Fruit fly (Drosophila melanogaster) whole organism, prepupa: ENCODE measurements around the gene udt.

Experiments used
- Blimp-1 ChIP-seq: fragments of 200-800 bp; sonication (Bioruptor generic); optimal IDR thresholded peaks from 3 replicates; lab custom pipeline; 2017; ENCODE audit warnings: missing biosample characterization, missing genetic modification characterization, mild to moderate bottlenecking, moderate library complexity, missing genetic modification reagents
- CG10669 ChIP-seq: fragments of 200-800 bp; sonication (Bioruptor generic); optimal IDR thresholded peaks from 3 replicates; lab custom pipeline; 2018; ENCODE audit warnings: missing biosample characterization, mild to moderate bottlenecking, missing genetic modification characterization, moderate library complexity
- CG11294 ChIP-seq: fragments of 200-800 bp; sonication (Bioruptor generic); IDR thresholded peaks from 2 replicates; pipeline ENCODE4 v1.3.6; 2022; ENCODE audit warnings: missing biosample characterization, missing genetic modification characterization
- CG11762 ChIP-seq: fragments of 200-800 bp; sonication (Bioruptor generic); optimal IDR thresholded peaks from 3 replicates; lab custom pipeline; 2016; ENCODE audit warnings: missing biosample characterization, missing genetic modification characterization; ENCODE audit not compliant: insufficient read depth
- CG15336 ChIP-seq: fragments of 200-800 bp; sonication (Bioruptor generic); IDR thresholded peaks from 2 replicates; pipeline ENCODE4 v1.3.6; 2022; ENCODE audit warnings: missing biosample characterization, missing genetic modification characterization
- CG1621 ChIP-seq: fragments of 200-800 bp; sonication (Bioruptor generic); optimal IDR thresholded peaks from 3 replicates; lab custom pipeline; 2018; ENCODE audit warnings: missing biosample characterization, mild to moderate bottlenecking, missing genetic modification characterization
- CG16779 ChIP-seq: fragments of 200-800 bp; sonication (Bioruptor generic); optimal IDR thresholded peaks from 3 replicates; lab custom pipeline; 2017; ENCODE audit warnings: missing biosample characterization, mild to moderate bottlenecking, missing genetic modification characterization
- CG3032 ChIP-seq: fragments of 200-800 bp; optimal IDR thresholded peaks from 2 replicates; lab custom pipeline; 2019; ENCODE audit warnings: missing biosample characterization, mild to moderate bottlenecking, missing genetic modification characterization, moderate library complexity
- CG31627 ChIP-seq: fragments of 200-800 bp; sonication (Bioruptor generic); optimal IDR thresholded peaks from 3 replicates; lab custom pipeline; 2016; ENCODE audit warnings: missing biosample characterization, missing genetic modification characterization
- CG32006 ChIP-seq: fragments of 200-800 bp; sonication (Bioruptor generic); optimal IDR thresholded peaks from 3 replicates; lab custom pipeline; 2017; ENCODE audit warnings: missing biosample characterization, mild to moderate bottlenecking, missing genetic modification characterization
- CG34406 ChIP-seq: fragments of 200-800 bp; sonication (Bioruptor generic); optimal IDR thresholded peaks from 3 replicates; lab custom pipeline; 2016; ENCODE audit warnings: missing biosample characterization, missing genetic modification characterization
- CG3919 ChIP-seq: fragments of 200-800 bp; sonication (Bioruptor generic); optimal IDR thresholded peaks from 3 replicates; lab custom pipeline; 2016; ENCODE audit warnings: missing biosample characterization, missing genetic modification characterization
- CG6163 ChIP-seq: fragments of 200-800 bp; sonication (Bioruptor generic); IDR thresholded peaks from 3 replicates; pipeline ENCODE4 v1.3.6; 2022; ENCODE audit warnings: missing biosample characterization, missing genetic modification characterization
- CG6808 ChIP-seq: fragments of 200-800 bp; sonication (Bioruptor generic); optimal IDR thresholded peaks from 3 replicates; lab custom pipeline; 2017; ENCODE audit warnings: missing biosample characterization, missing genetic modification characterization, mild to moderate bottlenecking, moderate library complexity, missing genetic modification reagents
- CG7368 ChIP-seq: fragments of 200-800 bp; sonication (Bioruptor generic); optimal IDR thresholded peaks from 3 replicates; lab custom pipeline; 2016; ENCODE audit warnings: missing biosample characterization, missing genetic modification characterization
- CG8119 ChIP-seq: fragments of 200-800 bp; sonication (Bioruptor generic); IDR thresholded peaks from 3 replicates; pipeline ENCODE4 v1.3.6; 2022; ENCODE audit warnings: missing biosample characterization, missing genetic modification characterization
- CG8319 ChIP-seq: fragments of 200-800 bp; sonication (Bioruptor generic); optimal IDR thresholded peaks from 3 replicates; lab custom pipeline; 2016; ENCODE audit warnings: missing biosample characterization, missing genetic modification characterization
- CG8632 ChIP-seq: fragments of 200-800 bp; sonication (Bioruptor generic); optimal IDR thresholded peaks from 3 replicates; lab custom pipeline; 2016; ENCODE audit warnings: missing biosample characterization, missing genetic modification characterization
- CG9139 ChIP-seq: fragments of 200-800 bp; sonication (Bioruptor generic); optimal IDR thresholded peaks from 3 replicates; lab custom pipeline; 2017; ENCODE audit warnings: missing biosample characterization, mild to moderate bottlenecking, missing genetic modification characterization
- Eip75B ChIP-seq: fragments of 200-800 bp; sonication (Bioruptor generic); optimal IDR thresholded peaks from 3 replicates; lab custom pipeline; 2016; ENCODE audit warnings: missing biosample characterization, missing genetic modification characterization
- Eip78C ChIP-seq: fragments of 200-800 bp; sonication (Bioruptor generic); peaks from one replicate; lab custom pipeline; 2016; ENCODE audit warnings: missing biosample characterization, missing genetic modification characterization
- Eip93F ChIP-seq: fragments of 200-800 bp; sonication (Bioruptor generic); optimal IDR thresholded peaks from 2 replicates; lab custom pipeline; 2016; ENCODE audit warnings: missing biosample characterization, mild to moderate bottlenecking, missing genetic modification characterization
- Ets21C ChIP-seq: fragments of 200-800 bp; sonication (Bioruptor generic); optimal IDR thresholded peaks from 3 replicates; lab custom pipeline; 2016; ENCODE audit warnings: missing biosample characterization, missing genetic modification characterization
- Hr38 ChIP-seq: sonication (Bioruptor generic); optimal IDR thresholded peaks from 2 replicates; lab custom pipeline; 2016; ENCODE audit warnings: missing biosample characterization, missing genetic modification characterization
- Hr4 ChIP-seq: fragments of 200-800 bp; sonication (Bioruptor generic); optimal IDR thresholded peaks from 3 replicates; lab custom pipeline; 2016; ENCODE audit warnings: missing biosample characterization, missing genetic modification characterization
- Lpt ChIP-seq: fragments of 200-800 bp; sonication (Bioruptor generic); optimal IDR thresholded peaks from 3 replicates; lab custom pipeline; 2016; ENCODE audit warnings: missing biosample characterization, missing genetic modification characterization
- OdsH ChIP-seq: fragments of 200-800 bp; sonication (Bioruptor generic); optimal IDR thresholded peaks from 3 replicates; lab custom pipeline; 2016; ENCODE audit warnings: missing biosample characterization, missing genetic modification characterization
- Smox ChIP-seq: fragments of 200-800 bp; sonication (Bioruptor generic); optimal IDR thresholded peaks from 3 replicates; lab custom pipeline; 2016; ENCODE audit warnings: missing biosample characterization, missing genetic modification characterization
- Sox102F ChIP-seq: fragments of 200-800 bp; sonication (Bioruptor generic); optimal IDR thresholded peaks from 2 replicates; lab custom pipeline; 2016; ENCODE audit warnings: missing biosample characterization, mild to moderate bottlenecking, missing genetic modification characterization
- Sox14 ChIP-seq: fragments of 200-800 bp; sonication (Bioruptor generic); optimal IDR thresholded peaks from 3 replicates; lab custom pipeline; 2016; ENCODE audit warnings: missing biosample characterization, missing genetic modification characterization
- achi ChIP-seq: fragments of 200-800 bp; sonication (Bioruptor generic); optimal IDR thresholded peaks from 3 replicates; lab custom pipeline; 2016; ENCODE audit warnings: missing biosample characterization, missing genetic modification characterization
- cyc ChIP-seq: fragments of 200-800 bp; sonication (Bioruptor generic); optimal IDR thresholded peaks from 3 replicates; lab custom pipeline; 2016; ENCODE audit warnings: missing biosample characterization, missing genetic modification characterization
- dac ChIP-seq: fragments of 200-800 bp; sonication (Bioruptor generic); optimal IDR thresholded peaks from 2 replicates; lab custom pipeline; 2017; ENCODE audit warnings: missing biosample characterization, mild to moderate bottlenecking, missing genetic modification characterization
- eg ChIP-seq: fragments of 200-800 bp; sonication (Bioruptor generic); IDR thresholded peaks from 3 replicates; pipeline ENCODE4 v1.3.6; 2022; ENCODE audit warnings: missing biosample characterization, missing genetic modification characterization
- esn ChIP-seq: fragments of 200-800 bp; sonication (Bioruptor generic); optimal IDR thresholded peaks from 2 replicates; lab custom pipeline; 2016; ENCODE audit warnings: missing biosample characterization, mild to moderate bottlenecking, missing genetic modification characterization, moderate library complexity
- fd59A ChIP-seq: fragments of 200-800 bp; sonication (Bioruptor generic); optimal IDR thresholded peaks from 2 replicates; lab custom pipeline; 2017; ENCODE audit warnings: missing biosample characterization, mild to moderate bottlenecking, missing genetic modification characterization, missing genetic modification reagents
- fd85E ChIP-seq: fragments of 200-800 bp; sonication (Bioruptor generic); optimal IDR thresholded peaks from 3 replicates; lab custom pipeline; 2016; ENCODE audit warnings: missing biosample characterization, missing genetic modification characterization
- fkh ChIP-seq: fragments of 200-800 bp; sonication (Bioruptor generic); optimal IDR thresholded peaks from 3 replicates; lab custom pipeline; 2017; ENCODE audit warnings: missing biosample characterization, mild to moderate bottlenecking, missing genetic modification characterization, moderate library complexity
- lz ChIP-seq: fragments of 200-800 bp; sonication (Bioruptor generic); optimal IDR thresholded peaks from 3 replicates; lab custom pipeline; 2016; ENCODE audit warnings: missing biosample characterization, missing genetic modification characterization
- net ChIP-seq: fragments of 200-800 bp; sonication (Bioruptor generic); optimal IDR thresholded peaks from 3 replicates; lab custom pipeline; 2016; ENCODE audit warnings: missing biosample characterization, missing genetic modification characterization
- ss ChIP-seq, 2 experiments: fragments of 200-800 bp; sonication (Bioruptor generic); optimal IDR thresholded peaks; 2 replicates in 1 of 2; 3 replicates in 1 of 2; lab custom pipeline; 2017 to 2018; ENCODE audit warnings: mild to moderate bottlenecking in 2 of 2, missing biosample characterization in 2 of 2, missing genetic modification characterization in 2 of 2, moderate library complexity in 1 of 2
- svp ChIP-seq: fragments of 200-800 bp; sonication (Bioruptor generic); peaks from one replicate; lab custom pipeline; 2016; ENCODE audit warnings: missing biosample characterization, missing genetic modification characterization
- topi ChIP-seq: fragments of 200-800 bp; sonication (Bioruptor generic); optimal IDR thresholded peaks from 3 replicates; lab custom pipeline; 2016; ENCODE audit warnings: missing biosample characterization, missing genetic modification characterization
- vri ChIP-seq: fragments of 200-800 bp; sonication (Bioruptor generic); optimal IDR thresholded peaks from 3 replicates; lab custom pipeline; 2016; ENCODE audit warnings: missing biosample characterization, mild to moderate bottlenecking, missing genetic modification characterization

The udt gene

DNA sequence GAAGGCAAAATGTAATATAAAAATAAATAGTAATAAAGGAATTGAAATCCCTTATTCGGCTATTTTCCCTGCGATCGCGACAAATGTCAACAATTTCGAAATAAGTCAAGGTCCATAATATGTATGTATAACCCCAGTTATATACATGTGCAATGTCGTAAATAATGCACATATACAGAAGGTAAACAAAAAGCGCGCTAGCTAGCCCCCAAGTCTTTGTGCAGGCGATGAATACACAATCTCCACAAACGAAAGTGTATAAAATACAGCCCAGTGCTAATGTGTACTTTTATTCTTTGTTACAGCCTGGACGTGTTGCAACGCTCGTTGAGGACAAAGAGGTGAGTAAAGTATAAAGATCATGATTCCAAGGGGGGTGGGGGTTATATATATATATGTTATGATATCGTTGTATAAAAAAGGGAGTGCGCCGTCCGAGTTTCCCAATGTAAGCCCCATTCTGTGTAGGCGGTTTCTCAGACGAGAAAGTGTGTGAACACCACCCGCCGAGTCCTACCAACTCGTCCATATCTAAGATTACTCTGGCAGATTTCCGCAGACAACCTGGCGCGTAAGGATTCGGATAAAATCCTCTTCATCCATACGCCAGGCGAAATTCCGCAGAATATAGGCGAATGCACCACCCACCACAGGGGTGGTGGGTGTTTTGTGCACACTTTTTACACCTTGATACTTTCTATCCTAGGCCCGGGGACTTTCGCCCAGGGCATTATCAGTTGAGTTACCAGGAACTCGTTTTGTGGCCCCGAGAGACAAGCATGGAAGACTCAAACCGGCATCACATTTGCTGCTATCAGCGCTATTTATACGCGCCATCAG, 33.2 kb downstream of the udt start (continued):
- TF ChIP-seq Blimp-1 (GFP tag; lab: Kevin White, UChicago): peak; percentile 72
- TF ChIP-seq svp (GFP tag; lab: Kevin White, UChicago): peak; percentile 88
- peak; percentile 95 for TF ChIP-seq Sox14 (GFP tag; lab: Kevin White, UChicago)
- peak; percentile 41 for TF ChIP-seq CG16779 (tag; lab: Kevin White, UChicago)
- TF ChIP-seq Hr38 (GFP tag; lab: Kevin White, UChicago): no peak
- TF ChIP-seq Eip78C (GFP tag; lab: Kevin White, UChicago): peak; percentile 84
- TF ChIP-seq Eip75B: peak; percentile 59
- no peak for TF ChIP-seq lz (GFP tag; lab: Kevin White, UChicago)
- TF ChIP-seq Hr4 (GFP tag; lab: Kevin White, UChicago): no peak
- peak; percentile 59 to 67 for TF ChIP-seq ss (GFP tag; optimal IDR thresholded peaks at IDR 0.05; lab: Kevin White, UChicago)
- peak; percentile 38 for TF ChIP-seq net
- peak; percentile 26 for TF ChIP-seq Lpt (GFP tag; lab: Kevin White, UChicago)
- TF ChIP-seq esn: peak; percentile 14
- TF ChIP-seq Eip93F (GFP tag; lab: Kevin White, UChicago): peak; percentile 61
- peak; percentile 37; the same call in 2 of the 3 replicates for TF ChIP-seq CG8119 (GFP tag; lab: Robert Waterston, UW)
- TF ChIP-seq Sox102F (GFP tag; lab: Kevin White, UChicago): peak; percentile 36
- peak; percentile 59 for TF ChIP-seq vri (GFP tag; lab: Kevin White, UChicago)

- TF ChIP-seq fkh (GFP tag; lab: Kevin White, UChicago): peak; percentile 93
- 0 out of 3 replicates have a peak, but pooled peaks have one; percentile 9 for TF ChIP-seq eg (GFP tag; lab: Robert Waterston, UW)
- TF ChIP-seq CG3919 (GFP tag; lab: Kevin White, UChicago): no peak
- TF ChIP-seq CG34406 (GFP tag; lab: Kevin White, UChicago): no peak
Observed at dm6 chr3R:23729066-23729465, 34.0 kb downstream of the udt start.

DNA sequence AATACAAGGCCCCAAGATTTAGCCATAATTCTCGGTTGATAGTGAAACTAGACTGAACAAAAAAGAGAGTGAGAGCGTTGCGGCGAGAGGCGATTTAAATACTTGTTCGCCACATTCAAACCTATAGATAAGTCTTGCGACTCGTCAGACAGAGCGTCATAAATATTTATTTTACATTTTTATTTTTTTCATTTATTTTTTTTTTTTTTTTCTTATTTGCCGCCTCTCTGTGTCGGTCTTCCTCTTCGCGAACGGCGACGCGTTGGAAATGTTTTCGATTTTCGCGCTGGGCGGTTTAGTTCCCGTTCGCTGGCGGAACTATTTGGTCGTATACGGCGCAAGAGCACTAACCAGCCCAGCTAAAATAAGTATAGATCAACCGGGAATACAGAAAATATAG, 35.0 kb downstream of the udt start:
- TF ChIP-seq CG34406 (GFP tag; lab: Kevin White, UChicago) (no peak), CG8632 (GFP tag; lab: Kevin White, UChicago) (no peak), svp (GFP tag; lab: Kevin White, UChicago) (peak; percentile 74), CG9139 (GFP tag; lab: Kevin White, UChicago) (peak; percentile 61), CG6808 (peak; percentile 65), Hr4 (GFP tag; lab: Kevin White, UChicago) (no peak), CG32006 (peak; percentile 21), Lpt (GFP tag; lab: Kevin White, UChicago) (peak; percentile 10), Eip75B (peak; percentile 16), CG7368 (GFP tag; lab: Kevin White, UChicago) (no peak), Eip93F (GFP tag; lab: Kevin White, UChicago) (peak; percentile 1), Eip78C (GFP tag; lab: Kevin White, UChicago) (peak; percentile 71), Ets21C (GFP tag; lab: Kevin White, UChicago) (no peak), OdsH (no peak), CG11762 (no peak), CG16779 (tag; lab: Kevin White, UChicago) (peak; percentile 66), dac (GFP tag; lab: Kevin White, UChicago) (no peak), CG8319 (GFP tag; lab: Kevin White, UChicago) (no peak), CG1621 (peak; percentile 8), vri (GFP tag; lab: Kevin White, UChicago) (no peak), CG15336 (GFP tag; lab: Robert Waterston, UW) (peak; percentile 36; the same call in 1 of the 2 replicates), esn (no peak), achi (GFP tag; lab: Kevin White, UChicago) (peak; percentile 10), eg (GFP tag; lab: Robert Waterston, UW) (peak; percentile 78), CG8119 (GFP tag; lab: Robert Waterston, UW) (peak; percentile 74; the same call in 2 of the 3 replicates), CG10669 (GFP tag; lab: Kevin White, UChicago) (peak; percentile 44), CG11294 (no peak), Sox102F (GFP tag; lab: Kevin White, UChicago) (no peak), CG31627 (GFP tag; lab: Kevin White, UChicago) (no peak), fd59A (no peak), topi (no peak), Smox (no peak), cyc (GFP tag; lab: Kevin White, UChicago) (no peak), lz (GFP tag; lab: Kevin White, UChicago) (no peak), fd85E (GFP tag; lab: Kevin White, UChicago) (no peak), CG3032 (tag; lab: Kevin White, UChicago) (peak; percentile 27), CG6163 (GFP tag; lab: Robert Waterston, UW) (peak; percentile 81)
